Fruit fly (Drosophila melanogaster): ENCODE data around the gene CG12056.
A peak's percentile ranks its signal among the peaks of the same experiment; 100 is the strongest.

Gene CG12056

DNA sequence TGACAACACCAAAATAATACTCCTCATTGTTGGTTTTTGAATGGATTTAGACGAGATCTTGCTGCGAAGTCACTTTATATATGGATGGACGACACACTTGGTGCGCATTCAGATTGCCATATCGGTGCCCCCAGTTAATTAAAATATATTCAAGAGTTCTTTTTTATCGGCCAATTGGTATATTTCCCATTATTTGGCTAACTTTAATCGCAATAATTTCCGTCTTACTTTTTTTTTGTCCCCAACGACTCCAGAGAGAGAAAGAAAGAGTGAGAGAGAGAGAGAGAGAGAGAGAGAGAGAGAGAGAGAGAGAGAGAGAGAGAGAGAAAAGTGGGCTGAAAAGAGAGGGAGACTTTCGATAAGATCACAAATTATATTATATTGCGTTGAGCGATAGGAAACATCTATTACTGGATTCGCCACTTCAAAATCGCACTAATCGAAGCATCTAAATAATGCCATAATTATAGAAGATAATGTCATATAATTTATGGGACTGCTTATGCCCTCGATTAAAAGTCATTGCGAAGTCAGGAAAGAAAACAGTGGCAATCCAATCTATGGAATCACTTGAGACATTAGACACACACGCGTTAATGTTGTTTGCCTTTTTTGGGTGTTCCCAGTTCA is 1.8 kb upstream of the CG12056 start, which contains the start of gene CG12115:
Gene CG12115, minus strand, starts transcription at position 51 of the 630 bp plus-strand sequence.
- TF ChIP-seq noc (tag; optimal IDR thresholded peaks at IDR 0.05), result no peak

dm6 chrX:9191357-9191756 is 1.1 kb upstream of the CG12056 start, which contains the start of gene CG12057:
TSS of gene CG12057 (plus strand) at chrX:9191657.
- TF ChIP-seq noc (tag; optimal IDR thresholded peaks at IDR 0.05), result no peak

- TF ChIP-seq noc (tag; optimal IDR thresholded peaks at IDR 0.05), result peak; percentile 30
Observed at dm6 chrX:9193604-9194003, 1.1 kb downstream of the CG12056 start, which contains the start of gene CG12106. TSS of gene CG12106 (plus strand) at chrX:9193898.

dm6 chrX:9195311-9195710 is 2.8 kb downstream of the CG12056 start:
- no peak for TF ChIP-seq noc (tag; optimal IDR thresholded peaks at IDR 0.05)

DNA sequence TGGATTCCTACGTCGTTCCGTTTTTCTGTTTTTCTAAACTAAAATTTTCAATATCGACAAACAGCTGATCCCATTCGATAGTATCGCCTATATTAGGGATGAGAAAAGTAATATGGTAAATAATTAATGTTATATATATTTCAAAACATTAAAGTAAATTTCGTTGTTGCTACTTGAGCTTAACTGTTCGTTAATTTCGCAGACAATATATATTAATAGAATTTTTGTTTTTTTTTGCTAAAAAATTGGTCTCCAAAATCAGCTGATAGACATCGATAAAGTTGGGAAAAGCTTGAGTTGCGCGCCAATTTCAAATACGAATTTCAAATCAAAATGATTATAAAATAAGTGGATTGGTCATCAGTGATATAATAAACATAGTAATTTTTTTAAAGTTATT is 3.9 kb downstream of the CG12056 start, which contains the start of gene CG12118:
Gene CG12118, minus strand, starts transcription at position 53 of the 400 bp plus-strand sequence.
- TF ChIP-seq noc (tag; optimal IDR thresholded peaks at IDR 0.05), result peak; percentile 68

DNA sequence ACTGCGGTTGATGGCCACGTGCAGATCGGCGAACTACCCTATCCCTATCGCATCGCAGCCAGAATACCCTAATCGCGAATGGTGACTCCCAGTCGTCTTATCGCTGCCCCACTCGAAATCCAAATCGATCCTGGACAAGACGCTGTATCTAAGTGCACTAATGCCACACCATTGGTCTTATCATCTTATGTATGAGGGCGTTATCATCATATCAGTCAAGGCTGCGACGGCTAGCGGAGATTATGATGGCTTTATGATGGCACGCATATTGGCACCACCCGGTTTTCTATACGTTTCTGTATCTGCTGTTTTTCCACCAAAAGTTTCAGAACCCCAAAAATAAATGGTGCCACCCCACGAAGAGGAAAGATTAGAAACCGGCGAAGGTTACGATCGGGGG is 7.8 kb downstream of the CG12056 start:
- no peak for TF ChIP-seq noc (tag; optimal IDR thresholded peaks at IDR 0.05)

DNA sequence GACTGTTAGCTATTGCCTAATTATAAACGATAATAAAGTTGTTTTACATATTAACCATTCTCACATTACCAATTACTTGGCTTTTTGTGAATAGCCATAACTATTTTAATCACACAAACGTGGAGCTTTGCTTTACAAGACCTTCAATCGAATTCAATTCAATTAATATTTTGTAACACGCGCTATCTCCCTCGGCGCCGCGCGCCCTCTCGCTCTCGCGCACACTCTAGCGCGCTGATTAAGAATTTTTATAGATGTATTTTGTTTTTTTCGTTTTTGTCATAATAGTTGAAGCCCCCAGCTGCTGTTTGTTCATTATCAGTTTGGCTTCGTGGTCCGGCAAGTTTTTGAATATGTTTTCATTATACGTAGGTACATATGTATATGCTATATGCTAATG is 8.6 kb downstream of the CG12056 start:
- no peak for TF ChIP-seq noc (tag; optimal IDR thresholded peaks at IDR 0.05)

DNA sequence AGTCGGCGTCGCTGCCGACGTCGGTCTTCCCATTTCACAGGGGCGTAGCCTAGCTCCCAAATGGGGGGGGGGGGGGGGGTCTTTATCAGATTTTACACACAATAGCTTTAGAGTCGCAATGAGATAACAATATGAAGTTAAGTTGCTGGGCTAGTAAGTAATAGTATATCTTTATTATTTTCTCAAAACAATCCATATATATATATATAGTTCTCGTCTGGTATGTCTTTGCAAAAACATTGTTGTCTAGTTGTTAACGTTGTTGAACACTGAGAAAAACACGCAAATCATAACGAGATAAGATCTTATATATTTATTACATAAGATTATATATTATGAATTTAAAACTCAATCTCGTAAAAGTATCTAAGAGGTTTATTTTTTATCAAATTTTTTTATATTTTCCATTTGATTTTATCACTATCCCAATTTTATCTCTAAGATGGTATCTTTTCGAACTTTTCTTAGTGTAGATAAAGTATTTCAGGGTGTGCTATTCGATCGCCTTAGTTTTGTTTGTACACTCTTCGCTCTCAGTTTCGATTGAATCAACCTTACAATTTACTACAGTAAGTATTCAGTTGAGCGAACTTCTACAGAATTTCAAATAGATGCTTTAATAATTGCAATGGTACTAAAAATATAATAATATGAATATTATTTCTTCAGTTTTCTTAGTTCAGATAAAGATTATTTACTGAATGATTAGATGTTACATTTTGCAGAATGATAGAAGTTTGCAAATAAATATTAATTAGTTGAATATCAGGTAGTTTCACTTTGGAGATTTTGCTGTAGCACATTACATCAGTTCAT is 9.6 kb downstream of the CG12056 start:
- peak; percentile 91 for TF ChIP-seq noc (tag; optimal IDR thresholded peaks at IDR 0.05)

- TF ChIP-seq noc (tag; optimal IDR thresholded peaks at IDR 0.05), result no peak
Observed at dm6 chrX:9210787-9211186, 18.3 kb downstream of the CG12056 start, which contains the start of gene SmydA-9. TSS of gene SmydA-9 (minus strand) at chrX:9210887.

- TF ChIP-seq noc (tag; optimal IDR thresholded peaks at IDR 0.05), result no peak
Observed at dm6 chrX:9214576-9214975, 22.1 kb downstream of the CG12056 start, which contains the start of gene Obp8a. TSS of gene Obp8a (plus strand) at chrX:9214876.

dm6 chrX:9215485-9215884 is 23.0 kb downstream of the CG12056 start, which contains the start of gene CG15368:
TSS of gene CG15368 (plus strand) at chrX:9215785.
- no peak for TF ChIP-seq noc (tag; optimal IDR thresholded peaks at IDR 0.05)

DNA sequence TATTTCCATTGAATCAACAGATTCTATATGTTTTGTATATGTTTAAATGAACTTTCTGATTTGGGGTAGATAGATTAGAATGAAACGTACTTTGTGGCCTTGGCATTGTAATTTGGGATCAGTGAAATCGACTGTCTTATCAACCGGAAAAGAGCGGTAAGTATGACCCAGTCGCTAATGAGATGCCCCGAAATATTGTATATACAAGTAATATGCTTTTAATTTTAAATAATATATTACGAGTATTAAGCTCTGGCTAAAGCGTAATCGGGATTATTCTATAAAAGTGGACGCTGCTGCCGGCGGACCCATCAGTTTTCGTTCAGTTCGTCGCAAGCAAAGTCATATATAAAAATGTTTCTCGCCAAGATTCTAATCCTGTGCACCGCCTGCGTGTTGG is 24.1 kb downstream of the CG12056 start, which contains the start of gene CG15369:
Gene CG15369, plus strand, starts transcription at position 301 of the 400 bp plus-strand sequence.
- TF ChIP-seq noc (tag; optimal IDR thresholded peaks at IDR 0.05), result no peak

- no peak for TF ChIP-seq noc (tag; optimal IDR thresholded peaks at IDR 0.05)
Observed at dm6 chrX:9220434-9220833, 28.0 kb downstream of the CG12056 start.

DNA sequence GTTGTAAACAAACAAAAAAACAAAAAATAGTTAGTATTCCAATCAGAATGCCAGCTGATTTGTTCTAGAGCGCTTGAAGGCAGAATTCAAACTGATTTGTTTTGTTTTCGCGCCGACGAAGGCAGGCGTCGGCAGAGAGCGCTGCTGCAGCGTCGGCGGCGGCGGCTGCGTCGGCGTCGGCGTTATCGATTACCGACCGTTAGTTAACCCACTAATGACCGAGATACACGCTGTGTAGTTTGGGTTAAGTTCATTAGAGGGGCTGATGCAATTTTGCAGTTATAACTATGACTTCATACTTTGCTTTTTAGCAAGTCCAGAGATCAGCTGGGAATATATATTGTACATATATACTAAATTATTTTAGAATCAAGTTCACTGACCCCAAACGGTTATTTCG is 30.7 kb downstream of the CG12056 start, which contains the start of gene t:
Gene t, minus strand, starts transcription at position 76 of the 400 bp plus-strand sequence.
- TF ChIP-seq noc (tag; optimal IDR thresholded peaks at IDR 0.05), result peak; percentile 15

DNA sequence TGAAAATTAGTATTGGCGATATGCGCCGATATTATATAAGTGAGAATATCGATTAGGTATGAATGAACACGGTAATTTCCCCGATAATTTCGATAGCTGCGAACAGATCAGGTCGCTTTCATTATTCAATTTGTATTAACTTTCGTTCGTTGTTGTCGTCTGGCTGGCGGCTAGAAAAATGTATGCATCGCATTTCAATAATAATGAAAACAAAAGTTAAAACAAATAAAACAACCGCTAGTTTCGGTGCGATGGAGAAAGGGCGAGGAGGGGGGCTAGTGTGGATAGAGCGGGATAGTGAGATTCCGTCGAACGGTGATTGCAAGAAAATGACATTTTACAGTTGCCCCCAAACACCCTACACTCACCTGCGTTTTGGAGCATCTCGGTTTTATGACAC is 32.0 kb downstream of the CG12056 start:
- no peak for TF ChIP-seq noc (tag; optimal IDR thresholded peaks at IDR 0.05)

DNA sequence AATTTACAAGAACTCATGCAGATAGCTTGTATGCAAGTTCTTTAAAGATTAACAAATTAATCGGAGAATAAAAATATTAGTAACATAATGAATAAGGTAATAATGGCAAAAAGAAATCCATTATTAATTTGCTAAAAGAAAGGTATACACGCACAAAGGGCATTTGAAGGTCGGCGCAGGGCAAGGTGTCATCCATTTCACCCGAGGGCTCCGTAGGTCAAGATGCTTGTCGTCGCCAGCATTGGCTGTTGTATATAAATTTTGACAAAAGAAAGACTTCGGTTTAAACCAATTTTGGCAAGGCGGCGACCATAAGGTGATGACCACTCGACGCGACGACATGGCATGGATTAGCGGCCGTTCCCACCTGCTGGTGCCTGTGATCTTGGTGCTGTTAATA is 32.7 kb downstream of the CG12056 start, which contains the start of gene CG15370:
Gene CG15370, plus strand, starts transcription at position 301 of the 400 bp plus-strand sequence.
- no peak for TF ChIP-seq noc (tag; optimal IDR thresholded peaks at IDR 0.05)

Measured in whole organism, larva.